Fruit fly (Drosophila melanogaster): Measurements from ENCODE around the gene ATPsynCF6.

ATPsynCF6 gene

dm6 chr3R:23347432-23348305 lies 8.2 kb downstream of the ATPsynCF6 start, which contains the start of gene PolE1 (continued):
- TF ChIP-seq sug (tag; optimal IDR thresholded peaks at IDR 0.05) (peak; percentile 15), CG11398 (GFP tag; optimal IDR thresholded peaks at IDR 0.05) (no peak), CG7745 (tag; optimal IDR thresholded peaks at IDR 0.05) (no peak), CG4424 (GFP tag; optimal IDR thresholded peaks at IDR 0.05) (no peak), NfI (GFP tag; optimal IDR thresholded peaks at IDR 0.05) (peak; percentile 11), CG14441 (GFP tag; IDR thresholded peaks at IDR 0.05) (no peak), CG10543 (GFP tag; optimal IDR thresholded peaks at IDR 0.05) (no peak), CG18476 (GFP tag; optimal IDR thresholded peaks at IDR 0.05) (no peak), nerfin-1 (tag; optimal IDR thresholded peaks at IDR 0.05) (peak; percentile 62), CG1233 (GFP tag; optimal IDR thresholded peaks at IDR 0.05) (no peak), CG33557 (GFP tag; optimal IDR thresholded peaks at IDR 0.05) (no peak), ci (GFP tag; IDR thresholded peaks at IDR 0.05) (peak; percentile 42; the same call in 1 of the 3 replicates), Abd-B (GFP tag; optimal IDR thresholded peaks at IDR 0.05) (no peak), gce (GFP tag; IDR thresholded peaks at IDR 0.05) (no peak), CG8388 (GFP tag; optimal IDR thresholded peaks at IDR 0.05) (no peak), onecut (GFP tag; IDR thresholded peaks at IDR 0.05) (no peak), pnt (GFP tag; optimal IDR thresholded peaks at IDR 0.05) (no peak), jumu (GFP tag; optimal IDR thresholded peaks at IDR 0.05) (no peak), Adf1 (GFP tag; IDR thresholded peaks at IDR 0.05) (no peak), gt (GFP tag; IDR thresholded peaks at IDR 0.05) (no peak), CG10274 (GFP tag; optimal IDR thresholded peaks at IDR 0.05) (no peak), gcm (GFP tag; optimal IDR thresholded peaks at IDR 0.05) (no peak), E2f2 (GFP tag; IDR thresholded peaks at IDR 0.05) (peak; percentile 99), CG2202 (tag; optimal IDR thresholded peaks at IDR 0.05) (no peak), wdn (GFP tag; IDR thresholded peaks at IDR 0.05) (no peak), Usf (GFP tag; optimal IDR thresholded peaks at IDR 0.05) (no peak), CG7786 (GFP tag; optimal IDR thresholded peaks at IDR 0.05) (no peak), kay (GFP tag; optimal IDR thresholded peaks at IDR 0.05) (no peak), CG32532 (GFP tag; IDR thresholded peaks at IDR 0.05) (no peak), CG31441 (GFP tag; IDR thresholded peaks at IDR 0.05) (0 out of 2 replicates have a peak, but pooled peaks have one; percentile 10), YL-1 (GFP tag; optimal IDR thresholded peaks at IDR 0.05) (peak; percentile 21), ERR (GFP tag; optimal IDR thresholded peaks at IDR 0.05) (no peak), CG15011 (GFP tag; optimal IDR thresholded peaks at IDR 0.05) (no peak), ap (GFP tag; IDR thresholded peaks at IDR 0.05) (no peak), ems (GFP tag; optimal IDR thresholded peaks at IDR 0.05) (peak; percentile 39), Doc3 (GFP tag; IDR thresholded peaks at IDR 0.05; ENCODE audit: partially characterized antibody) (no peak; the same call in 2 of the 3 replicates), CG17359 (tag; optimal IDR thresholded peaks at IDR 0.05) (no peak), Taf1 (GFP tag; IDR thresholded peaks at IDR 0.05) (no peak), CG31224 (GFP tag; IDR thresholded peaks at IDR 0.05) (no peak), MTF-1 (GFP tag; optimal IDR thresholded peaks at IDR 0.05; ENCODE audit: borderline replicate concordance) (no peak), Bdp1 (GFP tag; optimal IDR thresholded peaks at IDR 0.05) (no peak), fd96Cb (tag; optimal IDR thresholded peaks at IDR 0.05) (no peak), cato (GFP tag; optimal IDR thresholded peaks at IDR 0.05; ENCODE audit: borderline replicate concordance) (no peak), Ets65A (GFP tag) (peak; percentile 82), gsb-n (tag; optimal IDR thresholded peaks at IDR 0.05) (no peak), CG1792 (GFP tag; optimal IDR thresholded peaks at IDR 0.05) (no peak), cwo (GFP tag; optimal IDR thresholded peaks at IDR 0.05) (no peak), HLH4C (GFP tag; IDR thresholded peaks at IDR 0.05; ENCODE audit: partially characterized antibody) (peak; percentile 33; the same call in 1 of the 3 replicates), bcd (GFP tag; optimal IDR thresholded peaks at IDR 0.05) (no peak)

Data from whole organism, embryonic.